Worm (Caenorhabditis elegans): Measurements from ENCODE around the gene tag-281.

tag-281 gene

DNA sequence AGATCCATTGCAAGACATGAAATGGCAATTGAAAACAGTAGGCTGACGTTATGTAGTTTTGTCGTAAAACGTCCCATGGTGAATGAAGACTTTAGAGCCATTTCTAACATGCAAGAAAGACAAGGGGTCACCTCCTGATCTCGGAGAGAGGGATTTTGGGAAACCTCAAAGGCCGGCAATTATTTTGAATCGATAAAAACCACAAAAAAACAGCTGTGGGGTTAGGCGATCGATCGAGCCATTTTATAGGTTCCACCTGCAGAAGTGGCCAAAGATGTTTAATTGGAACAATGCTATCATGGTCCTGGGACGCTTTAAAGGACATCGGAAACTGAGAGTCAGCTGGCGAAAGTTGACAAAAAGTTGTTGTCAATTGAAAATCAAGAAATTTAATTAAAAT lies 44.8 kb upstream of the tag-281 start, which contains the start of gene Y57A10C.11:
Gene Y57A10C.11 (minus strand): TSS at position 101 of the 400 bp plus-strand sequence.
- TF ChIP-seq eor-1 (tag; optimal IDR thresholded peaks at IDR 0.05) (no peak), ztf-11 (tag; optimal IDR thresholded peaks at IDR 0.05) (no peak), mdl-1 (tag; optimal IDR thresholded peaks at IDR 0.05) (no peak)

DNA sequence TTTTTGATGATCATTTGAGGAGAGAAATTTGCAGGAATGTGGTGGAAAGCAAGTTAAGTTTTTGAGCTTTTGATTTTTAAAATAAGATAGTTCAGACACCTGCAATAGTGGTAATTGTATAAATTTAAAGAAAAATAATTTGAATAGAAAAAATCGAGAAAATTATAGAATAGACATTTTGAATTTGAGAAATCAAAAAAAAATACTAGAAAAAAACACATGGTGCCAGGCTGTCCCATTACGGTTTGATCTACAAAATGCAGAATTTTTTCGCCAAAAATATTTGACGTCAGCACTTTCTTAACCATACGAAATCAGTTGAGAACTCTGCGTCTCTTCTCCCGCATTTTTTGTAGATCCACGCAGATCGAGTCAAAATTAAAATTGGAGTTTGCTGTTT lies 42.0 kb upstream of the tag-281 start, which contains the start of gene sre-27:
Gene sre-27 (minus strand): TSS at position 101 of the 400 bp plus-strand sequence.
- TF ChIP-seq jun-1 (tag; optimal IDR thresholded peaks at IDR 0.05), result no peak
- TF ChIP-seq nhr-23 (tag; optimal IDR thresholded peaks at IDR 0.05), result no peak
- TF ChIP-seq skn-1 (tag; optimal IDR thresholded peaks at IDR 0.05), result no peak
- no peak for TF ChIP-seq egl-5 (tag; optimal IDR thresholded peaks at IDR 0.05)
- TF ChIP-seq aly-2 (tag; optimal IDR thresholded peaks at IDR 0.05), result no peak
- no peak for TF ChIP-seq ztf-4 (tag; optimal IDR thresholded peaks at IDR 0.05)
- no peak for TF ChIP-seq ceh-16 (tag; optimal IDR thresholded peaks at IDR 0.05)
- no peak for TF ChIP-seq unc-39 (tag; optimal IDR thresholded peaks at IDR 0.05)
- no peak for TF ChIP-seq fkh-10 (GFP tag; optimal IDR thresholded peaks at IDR 0.05)
- TF ChIP-seq sea-2 (GFP tag; optimal IDR thresholded peaks at IDR 0.05), result no peak
- no peak for TF ChIP-seq fos-1 (tag; optimal IDR thresholded peaks at IDR 0.05)
- TF ChIP-seq lsy-12 (tag; optimal IDR thresholded peaks at IDR 0.05), result no peak
- no peak for TF ChIP-seq nhr-237 (tag; optimal IDR thresholded peaks at IDR 0.05)
- no peak for TF ChIP-seq R02D3.7 (tag; optimal IDR thresholded peaks at IDR 0.05)
- TF ChIP-seq egl-27 (tag; optimal IDR thresholded peaks at IDR 0.05), result no peak
- TF ChIP-seq mml-1 (tag; optimal IDR thresholded peaks at IDR 0.05), result no peak
- TF ChIP-seq daf-12 (tag; optimal IDR thresholded peaks at IDR 0.05), result no peak
- TF ChIP-seq nhr-43 (tag; optimal IDR thresholded peaks at IDR 0.05; ENCODE audit: poor library complexity, severe bottlenecking), result no peak

- TF ChIP-seq unc-62 (GFP tag; optimal IDR thresholded peaks at IDR 0.05) (no peak), nhr-23 (tag; optimal IDR thresholded peaks at IDR 0.05) (no peak), fos-1 (tag; optimal IDR thresholded peaks at IDR 0.05) (no peak), nhr-28 (tag; optimal IDR thresholded peaks at IDR 0.05) (no peak), nhr-77 (tag; optimal IDR thresholded peaks at IDR 0.05) (no peak), mdl-1 (tag; optimal IDR thresholded peaks at IDR 0.05) (no peak), fkh-10 (GFP tag; optimal IDR thresholded peaks at IDR 0.05) (no peak), ceh-9 (tag; optimal IDR thresholded peaks at IDR 0.05) (no peak), elt-3 (tag; optimal IDR thresholded peaks at IDR 0.05) (no peak), egl-5 (tag; optimal IDR thresholded peaks at IDR 0.05) (no peak), pqm-1 (tag; optimal IDR thresholded peaks at IDR 0.05) (no peak), skn-1 (tag; optimal IDR thresholded peaks at IDR 0.05) (no peak), lin-39 (tag; optimal IDR thresholded peaks at IDR 0.05) (no peak), tbx-2 (tag; optimal IDR thresholded peaks at IDR 0.05) (no peak), snpc-4 (tag; optimal IDR thresholded peaks at IDR 0.05) (no peak), ceh-82 (tag; optimal IDR thresholded peaks at IDR 0.05) (no peak), mml-1 (tag; optimal IDR thresholded peaks at IDR 0.05) (no peak), ceh-16 (tag; optimal IDR thresholded peaks at IDR 0.05) (no peak)
Observed at ce11 chrII:12417996-12418395, 41.6 kb upstream of the tag-281 start.

- TF ChIP-seq nhr-77 (tag; optimal IDR thresholded peaks at IDR 0.05) (no peak), mdl-1 (tag; optimal IDR thresholded peaks at IDR 0.05) (no peak), elt-3 (tag; optimal IDR thresholded peaks at IDR 0.05) (no peak), tbx-2 (tag; optimal IDR thresholded peaks at IDR 0.05) (no peak), ceh-28 (tag; optimal IDR thresholded peaks at IDR 0.05) (no peak), snpc-4 (tag; optimal IDR thresholded peaks at IDR 0.05) (no peak), aly-2 (tag; optimal IDR thresholded peaks at IDR 0.05) (no peak), nhr-11 (tag; optimal IDR thresholded peaks at IDR 0.05) (no peak), ceh-82 (tag; optimal IDR thresholded peaks at IDR 0.05) (no peak), elt-2 (tag; optimal IDR thresholded peaks at IDR 0.05) (no peak), daf-12 (tag; optimal IDR thresholded peaks at IDR 0.05) (no peak), skn-1 (tag; optimal IDR thresholded peaks at IDR 0.05) (no peak), lin-39 (tag; optimal IDR thresholded peaks at IDR 0.05) (no peak), elt-1 (tag; optimal IDR thresholded peaks at IDR 0.05) (no peak), nhr-12 (tag; optimal IDR thresholded peaks at IDR 0.05) (no peak), sea-2 (GFP tag; optimal IDR thresholded peaks at IDR 0.05) (no peak), pqm-1 (tag; optimal IDR thresholded peaks at IDR 0.05) (no peak)
Observed at ce11 chrII:12420486-12420885, 39.1 kb upstream of the tag-281 start, which contains the start of gene sre-26. TSS of gene sre-26 (minus strand) at chrII:12420586.
